Worm (Caenorhabditis elegans): ENCODE data around the gene F28A10.7.

DNA sequence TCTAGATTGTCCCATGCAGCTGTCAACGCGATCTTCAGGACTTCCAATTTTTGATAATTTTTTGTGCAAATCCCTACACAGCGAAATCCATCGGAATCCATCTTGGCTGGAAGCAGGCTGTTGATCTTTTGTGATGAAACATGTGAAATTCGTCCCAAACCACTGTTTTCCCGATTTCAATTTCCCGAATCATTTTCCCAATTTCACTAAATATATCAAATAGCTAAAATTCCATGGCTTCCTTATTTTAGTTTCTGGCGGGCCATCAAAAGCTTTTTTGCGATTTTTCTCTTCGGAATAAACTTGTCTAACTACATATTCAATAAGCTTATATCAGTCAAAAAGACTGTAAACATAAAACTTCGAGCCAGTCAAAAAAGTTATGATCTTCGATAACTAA lies 24.0 kb downstream of the F28A10.7 start, which contains the start of gene F46F5.8:
- TF ChIP-seq ama-1 (optimal IDR thresholded peaks at IDR 0.05) (no peak), alr-1 (tag; optimal IDR thresholded peaks at IDR 0.05) (no peak), aly-2 (tag; optimal IDR thresholded peaks at IDR 0.05) (no peak)
